Worm (Caenorhabditis elegans) whole organism, L1 larva: Measurements from ENCODE around the gene epn-1.

Source experiments
- C16A3.4 ChIP-seq: fragments of 150-350 bp; optimal IDR thresholded peaks from 2 replicates; lab custom pipeline; 2014; ENCODE audit warnings: missing biosample characterization, missing genetic modification characterization
- Y116A8C.19 ChIP-seq: sonication (generic microtip); optimal IDR thresholded peaks from 2 replicates; lab custom pipeline; 2016; ENCODE audit warnings: missing compliant biosample characterization, missing genetic modification characterization, borderline replicate concordance
- ceh-63 ChIP-seq: fragments of 200-800 bp; sonication (Bioruptor generic); optimal IDR thresholded peaks from 2 replicates; lab custom pipeline; 2018; ENCODE audit warnings: mild to moderate bottlenecking, missing genetic modification characterization, missing compliant biosample characterization
- ceh-8 ChIP-seq: fragments of 200-800 bp; sonication (Bioruptor generic); optimal IDR thresholded peaks from 2 replicates; lab custom pipeline; 2018; ENCODE audit warnings: mild to moderate bottlenecking, missing genetic modification characterization, moderate library complexity, missing compliant biosample characterization
- dsc-1 ChIP-seq: sonication (generic microtip); optimal IDR thresholded peaks from 2 replicates; lab custom pipeline; 2016; ENCODE audit warnings: mild to moderate bottlenecking, missing genetic modification characterization, missing compliant biosample characterization
- efl-1 ChIP-seq, 4 experiments: fragments of 150-350 bp; optimal IDR thresholded peaks in 3 of 4; peaks in 1 of 4; 1 replicate in 1 of 4; 2 replicates in 3 of 4; lab custom pipeline; 2014; ENCODE audit warnings: missing biosample characterization in 2 of 4, missing genetic modification characterization in 2 of 4, missing genetic modification reagents in 2 of 4
- egl-27 ChIP-seq, 2 experiments: fragments of 150-350 bp in 1 of 2; sonication (generic microtip); optimal IDR thresholded peaks; 3 replicates each; lab custom pipeline; 2017 to 2018; ENCODE audit warnings: missing biosample characterization in 2 of 2, missing genetic modification characterization in 2 of 2, missing genetic modification reagents in 2 of 2
- elt-2 ChIP-seq: sonication (generic microtip); optimal IDR thresholded peaks from 2 replicates; lab custom pipeline; 2016; ENCODE audit warnings: missing genetic modification characterization, mild to moderate bottlenecking, inconsistent platforms, missing compliant biosample characterization, missing genetic modification reagents
- ets-5 ChIP-seq: fragments of 200-800 bp; sonication (Bioruptor generic); IDR thresholded peaks from 2 replicates; pipeline ENCODE4 v1.3.6; 2022; ENCODE audit warnings: missing genetic modification characterization, missing compliant biosample characterization
- fkh-4 ChIP-seq: sonication (generic microtip); optimal IDR thresholded peaks from 2 replicates; lab custom pipeline; 2016; ENCODE audit warnings: missing compliant biosample characterization, missing genetic modification characterization, borderline replicate concordance
- fkh-8 ChIP-seq: sonication (generic microtip); optimal IDR thresholded peaks from 2 replicates; lab custom pipeline; 2016; ENCODE audit warnings: mild to moderate bottlenecking, missing genetic modification characterization, missing compliant biosample characterization
- grh-1 ChIP-seq: fragments of 200-800 bp; sonication (Bioruptor generic); IDR thresholded peaks from 2 replicates; pipeline ENCODE4 v1.3.6; 2022; ENCODE audit warnings: missing genetic modification reagents, missing genetic modification characterization, missing compliant biosample characterization
- hlh-17 ChIP-seq: fragments of 200-800 bp; sonication (Bioruptor generic); optimal IDR thresholded peaks from 2 replicates; lab custom pipeline; 2018; ENCODE audit warnings: missing genetic modification characterization, mild to moderate bottlenecking, missing compliant biosample characterization, moderate library complexity, borderline replicate concordance
- hlh-4 ChIP-seq: sonication (generic microtip); optimal IDR thresholded peaks from 2 replicates; lab custom pipeline; 2016; ENCODE audit warnings: mild to moderate bottlenecking, missing genetic modification characterization, missing compliant biosample characterization
- lin-14 ChIP-seq: fragments of 200-800 bp; sonication (Bioruptor generic); optimal IDR thresholded peaks from 2 replicates; lab custom pipeline; 2018; ENCODE audit warnings: mild to moderate bottlenecking, missing genetic modification characterization, moderate library complexity, missing compliant biosample characterization
- lin-35 ChIP-seq, 2 experiments: fragments of 150-350 bp; optimal IDR thresholded peaks; 2 replicates each; lab custom pipeline; 2014; ENCODE audit warnings: missing biosample characterization in 2 of 2, missing genetic modification characterization in 2 of 2, missing genetic modification reagents in 2 of 2
- nhr-19 ChIP-seq: fragments of 200-800 bp; sonication (Bioruptor generic); conservative IDR thresholded peaks from 2 replicates; pipeline ENCODE4 v1.3.6; 2022; ENCODE audit warnings: missing genetic modification characterization, missing compliant biosample characterization
- nhr-237 ChIP-seq: fragments of 150-350 bp; optimal IDR thresholded peaks from 2 replicates; lab custom pipeline; 2014; ENCODE audit warnings: missing biosample characterization, missing genetic modification characterization
- nhr-71 ChIP-seq: sonication (generic microtip); optimal IDR thresholded peaks from 2 replicates; lab custom pipeline; 2016; ENCODE audit warnings: mild to moderate bottlenecking, missing genetic modification characterization, moderate library complexity, missing compliant biosample characterization
- nhr-77 ChIP-seq: fragments of 150-350 bp; optimal IDR thresholded peaks from 2 replicates; lab custom pipeline; 2014; ENCODE audit warnings: missing biosample characterization, missing genetic modification characterization
- nhr-84 ChIP-seq: sonication (generic microtip); optimal IDR thresholded peaks from 2 replicates; lab custom pipeline; 2017; ENCODE audit warnings: missing biosample characterization, missing genetic modification characterization
- nhr-85 ChIP-seq: sonication (generic microtip); peaks from one replicate; lab custom pipeline; 2016; ENCODE audit warnings: missing genetic modification characterization, inconsistent platforms, missing compliant biosample characterization
- nhr-90 ChIP-seq: sonication (generic microtip); optimal IDR thresholded peaks from 2 replicates; lab custom pipeline; 2016; ENCODE audit warnings: mild to moderate bottlenecking, missing genetic modification characterization, missing compliant biosample characterization; ENCODE audit not compliant: poor library complexity
- rnt-1 ChIP-seq: sonication (generic microtip); optimal IDR thresholded peaks from 2 replicates; lab custom pipeline; 2016; ENCODE audit warnings: mild to moderate bottlenecking, missing genetic modification characterization, moderate library complexity, missing compliant biosample characterization
- sptf-1 ChIP-seq: fragments of 150-350 bp; optimal IDR thresholded peaks from 2 replicates; lab custom pipeline; 2014; ENCODE audit warnings: missing biosample characterization, missing genetic modification characterization
- sup-37 ChIP-seq: fragments of 200-800 bp; sonication (Bioruptor generic); optimal IDR thresholded peaks from 2 replicates; lab custom pipeline; 2018; ENCODE audit warnings: mild to moderate bottlenecking, missing genetic modification characterization, missing compliant biosample characterization
- tbx-2 ChIP-seq: sonication (generic microtip); optimal IDR thresholded peaks from 2 replicates; lab custom pipeline; 2016; ENCODE audit warnings: missing genetic modification characterization, missing compliant biosample characterization
- unc-30 ChIP-seq: sonication (generic microtip); optimal IDR thresholded peaks from 2 replicates; lab custom pipeline; 2017; ENCODE audit warnings: missing biosample characterization, missing genetic modification characterization
- unc-62 ChIP-seq: fragments of 150-350 bp; optimal IDR thresholded peaks from 2 replicates; lab custom pipeline; 2014; ENCODE audit warnings: missing biosample characterization, missing genetic modification reagents, missing genetic modification characterization
- unc-98 ChIP-seq: fragments of 200-800 bp; sonication (Bioruptor generic); IDR thresholded peaks from 2 replicates; pipeline ENCODE4 v1.3.6; 2022; ENCODE audit warnings: missing genetic modification characterization, missing compliant biosample characterization
- xbp-1 ChIP-seq: sonication (generic microtip); optimal IDR thresholded peaks from 2 replicates; lab custom pipeline; 2016; ENCODE audit warnings: missing genetic modification characterization, missing compliant biosample characterization

The epn-1 gene

DNA sequence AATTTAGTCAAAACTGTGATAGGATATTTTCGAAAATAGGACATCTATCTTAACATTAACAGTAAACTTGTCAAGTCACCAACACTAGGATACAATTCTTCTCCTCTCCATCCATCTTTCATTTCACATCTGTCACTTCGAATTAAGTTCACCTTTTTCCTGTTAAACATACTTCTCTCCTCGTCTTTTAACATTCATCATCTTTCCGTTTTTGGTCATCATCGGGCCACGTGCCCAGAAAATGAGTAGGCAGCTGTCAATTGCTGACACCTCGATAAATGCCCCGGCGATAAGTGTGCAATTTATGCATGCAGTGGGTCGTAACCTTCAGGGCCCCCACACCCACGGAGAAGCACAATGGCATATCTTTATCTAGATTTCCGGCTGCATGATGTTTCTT lies 38.1 kb downstream of the epn-1 start (continued):
- peak; percentile 54 for TF ChIP-seq lin-14 (GFP tag; lab: Kevin White, UChicago)
- no peak for TF ChIP-seq nhr-84 (tag; lab: Kevin White, UChicago)

DNA sequence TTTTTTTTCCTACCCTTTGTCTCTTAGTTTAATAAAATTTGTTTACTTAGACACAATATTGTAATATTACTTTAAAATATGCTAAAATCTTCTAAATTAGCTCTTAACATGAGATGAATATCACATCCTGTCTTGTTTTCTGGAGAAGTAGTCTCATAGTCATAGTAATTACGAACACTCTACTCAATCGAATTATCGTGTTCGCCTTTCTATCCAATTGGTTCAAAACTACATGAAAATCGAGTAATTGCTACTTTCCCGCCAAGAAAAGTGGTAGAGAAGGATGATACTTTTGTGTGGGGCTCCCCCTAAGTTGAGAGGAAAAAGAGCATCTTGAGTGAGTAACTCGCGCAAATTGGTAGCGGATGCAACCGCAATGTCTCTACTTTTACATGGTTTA lies 40.2 kb downstream of the epn-1 start:
- no peak for TF ChIP-seq egl-27 (tag; optimal IDR thresholded peaks at IDR 0.05; lab: Kevin White, UChicago)
- no peak for TF ChIP-seq nhr-84 (tag; lab: Kevin White, UChicago)
- no peak for TF ChIP-seq ets-5 (GFP tag; lab: Robert Waterston, UW)
- peak; percentile 34 for TF ChIP-seq dsc-1 (tag; lab: Kevin White, UChicago)
- no peak for TF ChIP-seq ceh-63
- no peak for TF ChIP-seq rnt-1 (tag; lab: Kevin White, UChicago)
- TF ChIP-seq fkh-4: no peak
- TF ChIP-seq unc-62 (GFP tag; lab: Kevin White, UChicago): no peak

DNA sequence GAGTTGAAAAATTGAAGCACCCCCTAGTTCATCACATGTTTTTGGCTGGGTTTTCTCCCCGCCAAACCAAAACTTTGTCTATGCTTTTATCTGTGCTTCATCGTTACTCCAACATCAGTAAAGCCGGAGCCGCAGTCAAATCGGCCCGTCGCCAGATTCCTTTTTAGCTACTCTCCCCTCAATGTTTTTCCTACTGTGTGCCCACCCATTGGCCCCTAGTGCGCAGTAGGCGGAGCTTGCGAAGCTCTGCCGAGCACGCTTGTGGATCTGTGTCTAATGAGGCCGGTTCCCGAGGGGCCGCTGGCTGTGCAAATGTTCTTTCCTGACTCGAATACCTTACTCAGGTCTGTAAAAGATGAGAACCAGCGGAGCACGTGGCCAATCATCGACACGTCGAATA lies 42.0 kb downstream of the epn-1 start:
- TF ChIP-seq sptf-1 (tag; lab: Kevin White, UChicago) (no peak), lin-35 (GFP tag; optimal IDR thresholded peaks at IDR 0.05; lab: Kevin White, UChicago) (no peak), efl-1 (optimal IDR thresholded peaks at IDR 0.05; lab: Kevin White, UChicago) (no peak), efl-1 (GFP tag; optimal IDR thresholded peaks at IDR 0.05 in 1 of 2; lab: Kevin White, UChicago) (peak in 1 of 2 experiments; percentile 93), lin-14 (GFP tag; lab: Kevin White, UChicago) (peak; percentile 37), unc-98 (GFP tag; lab: Robert Waterston, UW) (no peak), tbx-2 (tag; lab: Kevin White, UChicago) (peak; percentile 21)

DNA sequence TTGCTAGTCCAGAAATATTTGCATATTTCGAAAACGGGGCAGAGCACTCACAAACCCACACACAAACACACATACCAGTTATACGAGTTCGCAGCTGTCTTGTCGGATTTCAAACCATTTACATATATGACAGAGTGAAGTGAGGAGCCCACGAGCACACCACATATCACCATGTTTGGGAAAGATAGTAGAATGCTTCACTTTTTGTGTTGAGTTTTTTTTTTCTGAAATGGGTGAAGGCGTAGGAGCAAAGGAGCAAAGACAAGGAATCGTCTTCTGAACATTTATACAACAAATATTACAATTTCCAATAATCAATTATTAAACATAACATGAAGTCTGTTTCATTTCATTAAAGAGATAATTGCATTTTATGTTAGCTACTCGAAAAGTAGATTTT lies 43.1 kb downstream of the epn-1 start:
- TF ChIP-seq unc-30: no peak
- TF ChIP-seq ceh-8 (GFP tag; lab: Kevin White, UChicago): no peak
- no peak for TF ChIP-seq sptf-1 (tag; lab: Kevin White, UChicago)
- no peak for TF ChIP-seq nhr-19 (GFP tag; lab: Robert Waterston, UW)
- TF ChIP-seq nhr-71: no peak
- TF ChIP-seq Y116A8C.19 (tag; lab: Kevin White, UChicago): no peak
- TF ChIP-seq nhr-85 (tag; lab: Kevin White, UChicago): no peak
- no peak for TF ChIP-seq hlh-4 (tag; lab: Kevin White, UChicago)
- no peak for TF ChIP-seq unc-62 (GFP tag; lab: Kevin White, UChicago)
- no peak for TF ChIP-seq nhr-237 (tag; lab: Kevin White, UChicago)
- TF ChIP-seq xbp-1 (tag; lab: Kevin White, UChicago): no peak
- no peak for TF ChIP-seq hlh-17 (GFP tag; lab: Kevin White, UChicago)
- TF ChIP-seq nhr-90: no peak
- TF ChIP-seq ceh-63: no peak
- no peak for TF ChIP-seq nhr-84 (tag; lab: Kevin White, UChicago)
- TF ChIP-seq fkh-8 (tag; lab: Kevin White, UChicago): no peak
- no peak for TF ChIP-seq grh-1 (GFP tag; lab: Robert Waterston, UW)
- no peak for TF ChIP-seq sup-37 (GFP tag; lab: Kevin White, UChicago)
- TF ChIP-seq, all 84 proteins: peak for 0

DNA sequence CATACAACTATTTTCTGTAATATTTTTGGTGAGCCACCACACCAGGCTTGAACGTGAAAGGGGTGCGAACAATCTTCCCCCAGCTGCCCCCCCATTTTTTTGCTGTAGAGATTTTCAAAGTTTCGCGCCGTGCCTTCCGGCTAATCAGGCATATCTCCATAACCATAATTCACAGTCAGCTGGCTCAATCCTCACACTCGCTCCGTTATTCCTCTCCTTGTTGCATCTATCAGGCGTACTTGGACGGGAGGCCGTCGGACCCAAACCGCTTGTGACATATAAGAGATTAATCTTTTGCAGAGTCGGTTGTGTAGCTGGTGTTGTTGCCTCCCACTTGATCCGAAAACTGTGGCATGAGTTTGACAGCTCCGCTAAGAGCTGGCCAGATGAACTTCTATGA lies 45.1 kb downstream of the epn-1 start, which contains the start of gene unc-3:
TSS of gene unc-3 (plus strand) at position 301 of the 400 bp plus-strand sequence.
- TF ChIP-seq ets-5 (GFP tag; lab: Robert Waterston, UW) (no peak), nhr-85 (tag; lab: Kevin White, UChicago) (peak; percentile 36)

DNA sequence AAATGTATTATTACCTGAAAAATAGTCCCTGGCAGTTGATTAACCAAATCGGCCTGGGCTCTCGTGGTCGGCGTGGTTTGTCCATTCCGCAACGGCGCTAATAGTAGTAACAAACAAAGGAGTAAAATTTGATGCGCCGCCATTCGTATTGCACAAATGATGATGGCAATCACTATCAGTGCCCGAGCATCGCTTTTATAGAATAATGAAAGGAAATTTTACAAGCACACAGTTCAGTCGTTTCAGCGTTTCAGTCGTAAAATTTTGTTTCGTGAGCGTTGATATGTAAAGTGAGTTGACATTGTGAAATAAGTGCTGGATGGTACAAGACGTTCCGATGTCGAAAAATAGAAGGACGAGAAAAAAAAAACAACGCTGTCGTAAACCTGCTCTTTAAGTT lies 46.6 kb downstream of the epn-1 start, which contains the start of gene Y16B4A.2:
TSS of gene Y16B4A.2 (minus strand) at position 170 of the 400 bp plus-strand sequence.
- no peak for TF ChIP-seq C16A3.4 (tag; lab: Kevin White, UChicago)
- peak; percentile 8 for TF ChIP-seq elt-2
- TF ChIP-seq nhr-77 (tag; lab: Kevin White, UChicago): no peak
